Worm (Caenorhabditis elegans) whole organism, midembryonic: ENCODE measurements around the gene D1054.1.

Experiments used
- T22C8.4 ChIP-seq: fragments of 200-800 bp; sonication (Bioruptor generic); IDR thresholded peaks from 2 replicates; pipeline ENCODE4 v1.3.6; 2022; ENCODE audit warnings: missing genetic modification characterization, missing compliant biosample characterization
- ztf-29 ChIP-seq: fragments of 200-800 bp; sonication (Bioruptor generic); IDR thresholded peaks from 2 replicates; pipeline ENCODE4 v1.3.6; 2022; ENCODE audit warnings: missing genetic modification reagents, missing genetic modification characterization, missing compliant biosample characterization

DNA sequence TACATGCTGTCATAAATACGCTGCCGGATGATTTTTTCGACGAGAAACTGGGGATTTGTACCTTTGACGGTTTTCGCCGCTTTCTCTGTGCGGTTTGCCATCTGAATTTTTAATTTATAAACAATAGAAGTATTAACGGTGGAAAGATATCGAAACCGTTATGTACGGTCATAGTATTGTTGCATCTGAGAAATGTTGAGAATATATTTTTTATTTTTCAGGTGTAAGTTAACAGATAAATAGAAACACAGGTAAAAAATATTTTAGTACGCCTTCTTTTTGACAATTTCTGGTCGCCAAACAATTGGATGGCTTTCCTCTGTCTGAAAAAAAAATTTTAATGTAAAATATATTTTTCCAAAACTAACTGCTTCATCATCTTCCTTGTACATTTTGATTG lies 35.9 kb upstream of the D1054.1 start, which contains the start of gene prp-38:
- no peak for TF ChIP-seq ztf-29 (GFP tag; lab: Robert Waterston, UW)
- no peak for TF ChIP-seq T22C8.4 (GFP tag; lab: Robert Waterston, UW)
